Worm (Caenorhabditis elegans) whole organism, early embryonic: ENCODE results near the gene M04B2.7.

ENCODE experiments used
- B0310.2 ChIP-seq: sonication (generic microtip); optimal IDR thresholded peaks from 2 replicates; lab custom pipeline; 2016; ENCODE audit warnings: mild to moderate bottlenecking, missing genetic modification characterization, missing compliant biosample characterization
- aly-1 ChIP-seq: sonication (generic microtip); optimal IDR thresholded peaks from 2 replicates; lab custom pipeline; 2016; ENCODE audit warnings: missing genetic modification characterization, missing compliant biosample characterization
- ama-1 ChIP-seq: fragments of 150-350 bp; optimal IDR thresholded peaks from 2 replicates; lab custom pipeline; 2014
- ets-7 ChIP-seq: sonication (generic microtip); optimal IDR thresholded peaks from 2 replicates; lab custom pipeline; 2016; ENCODE audit warnings: missing genotype, missing genetic modification characterization, missing compliant biosample characterization
- flt-1 ChIP-seq: fragments of 200-800 bp; sonication (Bioruptor generic); IDR thresholded peaks from 2 replicates; pipeline ENCODE4 v1.3.6; 2022; ENCODE audit warnings: missing genetic modification characterization, missing compliant biosample characterization
- hmbx-1 ChIP-seq: sonication (generic microtip); optimal IDR thresholded peaks from 2 replicates; lab custom pipeline; 2016; ENCODE audit warnings: mild to moderate bottlenecking, missing genetic modification characterization, missing compliant biosample characterization
- hnd-1 ChIP-seq: sonication (generic microtip); optimal IDR thresholded peaks from 2 replicates; lab custom pipeline; 2016; ENCODE audit warnings: missing genetic modification characterization, missing compliant biosample characterization
- pes-1 ChIP-seq: fragments of 200-800 bp; sonication (Bioruptor generic); IDR thresholded peaks from 2 replicates; pipeline ENCODE4 v1.3.6; 2022; ENCODE audit warnings: missing genetic modification reagents, missing genetic modification characterization, missing compliant biosample characterization
- tbx-11 ChIP-seq: fragments of 200-800 bp; sonication (Bioruptor generic); IDR thresholded peaks from 2 replicates; pipeline ENCODE4 v1.3.6; 2022; ENCODE audit warnings: missing genetic modification characterization, missing compliant biosample characterization
- tbx-37 ChIP-seq: fragments of 200-800 bp; sonication (Bioruptor generic); conservative IDR thresholded peaks from 2 replicates; pipeline ENCODE4 v1.3.6; 2022; ENCODE audit warnings: missing genetic modification reagents, missing genetic modification characterization, missing compliant biosample characterization

ce11 chrIV:11571374-11571839 lies 22.8 kb upstream of the M04B2.7 start:
- no peak for TF ChIP-seq tbx-11
- no peak for TF ChIP-seq pes-1 (GFP tag; lab: Robert Waterston, UW)
- no peak for TF ChIP-seq ama-1 (lab: Kevin White, UChicago)
- TF ChIP-seq tbx-37 (GFP tag; lab: Robert Waterston, UW): no peak
- TF ChIP-seq hnd-1: no peak
- TF ChIP-seq ets-7 (tag; lab: Kevin White, UChicago): no peak
- TF ChIP-seq hmbx-1 (tag; lab: Kevin White, UChicago): no peak
- TF ChIP-seq B0310.2 (tag; lab: Kevin White, UChicago): no peak
- TF ChIP-seq aly-1 (tag; lab: Kevin White, UChicago): no peak
- no peak for TF ChIP-seq flt-1 (GFP tag; lab: Robert Waterston, UW)
